Worm (Caenorhabditis elegans) whole organism, L1 larva: ENCODE data around the gene unc-39.

Source experiments
- C04F5.9 ChIP-seq: sonication (generic microtip); optimal IDR thresholded peaks from 2 replicates; lab custom pipeline; 2016; ENCODE audit warnings: missing genetic modification characterization, missing compliant biosample characterization
- aha-1 ChIP-seq: fragments of 150-350 bp; optimal IDR thresholded peaks from 2 replicates; lab custom pipeline; 2014; ENCODE audit warnings: missing biosample characterization, missing genetic modification characterization
- blmp-1 ChIP-seq: fragments of 150-350 bp; optimal IDR thresholded peaks from 2 replicates; lab custom pipeline; 2014; ENCODE audit warnings: missing biosample characterization, missing genetic modification characterization
- ceh-8 ChIP-seq: fragments of 200-800 bp; sonication (Bioruptor generic); optimal IDR thresholded peaks from 2 replicates; lab custom pipeline; 2018; ENCODE audit warnings: mild to moderate bottlenecking, missing genetic modification characterization, moderate library complexity, missing compliant biosample characterization
- dsc-1 ChIP-seq: sonication (generic microtip); optimal IDR thresholded peaks from 2 replicates; lab custom pipeline; 2016; ENCODE audit warnings: mild to moderate bottlenecking, missing genetic modification characterization, missing compliant biosample characterization
- egl-27 ChIP-seq, 2 experiments: fragments of 150-350 bp in 1 of 2; sonication (generic microtip); optimal IDR thresholded peaks; 3 replicates each; lab custom pipeline; 2017 to 2018; ENCODE audit warnings: missing biosample characterization in 2 of 2, missing genetic modification characterization in 2 of 2, missing genetic modification reagents in 2 of 2
- elt-3 ChIP-seq, 6 experiments: fragments of 150-350 bp in 1 of 6; sonication (generic microtip); optimal IDR thresholded peaks; 2 replicates each; lab custom pipeline; 2017 to 2018; ENCODE audit warnings: missing biosample characterization in 6 of 6, missing genetic modification characterization in 6 of 6, inconsistent platforms in 1 of 6
- fkh-4 ChIP-seq: sonication (generic microtip); optimal IDR thresholded peaks from 2 replicates; lab custom pipeline; 2016; ENCODE audit warnings: missing compliant biosample characterization, missing genetic modification characterization, borderline replicate concordance
- fos-1 ChIP-seq: fragments of 150-350 bp; optimal IDR thresholded peaks from 2 replicates; lab custom pipeline; 2014; ENCODE audit warnings: missing biosample characterization, missing genetic modification characterization
- grh-1 ChIP-seq: fragments of 200-800 bp; sonication (Bioruptor generic); IDR thresholded peaks from 2 replicates; pipeline ENCODE4 v1.3.6; 2022; ENCODE audit warnings: missing genetic modification reagents, missing genetic modification characterization, missing compliant biosample characterization
- hlh-4 ChIP-seq: sonication (generic microtip); optimal IDR thresholded peaks from 2 replicates; lab custom pipeline; 2016; ENCODE audit warnings: mild to moderate bottlenecking, missing genetic modification characterization, missing compliant biosample characterization
- irx-1 ChIP-seq: sonication (generic microtip); optimal IDR thresholded peaks from 2 replicates; lab custom pipeline; 2016; ENCODE audit warnings: missing genetic modification characterization, missing compliant biosample characterization
- lin-13 ChIP-seq: fragments of 150-350 bp; optimal IDR thresholded peaks from 2 replicates; lab custom pipeline; 2014; ENCODE audit warnings: missing biosample characterization, missing genetic modification reagents, missing genetic modification characterization
- lin-14 ChIP-seq: fragments of 200-800 bp; sonication (Bioruptor generic); optimal IDR thresholded peaks from 2 replicates; lab custom pipeline; 2018; ENCODE audit warnings: mild to moderate bottlenecking, missing genetic modification characterization, moderate library complexity, missing compliant biosample characterization
- lir-3 ChIP-seq: sonication (generic microtip); optimal IDR thresholded peaks from 2 replicates; lab custom pipeline; 2016; ENCODE audit warnings: mild to moderate bottlenecking, missing genetic modification characterization, moderate library complexity, missing compliant biosample characterization; ENCODE audit not compliant: poor library complexity
- lsy-2 ChIP-seq, 2 experiments: fragments of 150-350 bp; optimal IDR thresholded peaks; 2 replicates each; lab custom pipeline; 2014; ENCODE audit warnings: missing biosample characterization in 2 of 2, missing genetic modification characterization in 2 of 2
- mdl-1 ChIP-seq, 2 experiments: fragments of 150-350 bp; optimal IDR thresholded peaks; 2 replicates each; lab custom pipeline; 2014 to 2017; ENCODE audit warnings: missing biosample characterization in 2 of 2, missing genetic modification characterization in 2 of 2, inconsistent platforms in 1 of 2
- nhr-237 ChIP-seq: fragments of 150-350 bp; optimal IDR thresholded peaks from 2 replicates; lab custom pipeline; 2014; ENCODE audit warnings: missing biosample characterization, missing genetic modification characterization
- nhr-71 ChIP-seq: sonication (generic microtip); optimal IDR thresholded peaks from 2 replicates; lab custom pipeline; 2016; ENCODE audit warnings: mild to moderate bottlenecking, missing genetic modification characterization, moderate library complexity, missing compliant biosample characterization
- nhr-76 ChIP-seq: sonication (generic microtip); optimal IDR thresholded peaks from 2 replicates; lab custom pipeline; 2017; ENCODE audit warnings: missing biosample characterization, missing genetic modification characterization
- nhr-84 ChIP-seq: sonication (generic microtip); optimal IDR thresholded peaks from 2 replicates; lab custom pipeline; 2017; ENCODE audit warnings: missing biosample characterization, missing genetic modification characterization
- nhr-85 ChIP-seq: sonication (generic microtip); peaks from one replicate; lab custom pipeline; 2016; ENCODE audit warnings: missing genetic modification characterization, inconsistent platforms, missing compliant biosample characterization
- pag-3 ChIP-seq: sonication (generic microtip); optimal IDR thresholded peaks from 2 replicates; lab custom pipeline; 2017; ENCODE audit warnings: missing genetic modification characterization, mild to moderate bottlenecking, missing compliant biosample characterization, antibody characterized with exemption, borderline replicate concordance; ENCODE audit not compliant: insufficient read depth
- pax-3 ChIP-seq: fragments of 200-800 bp; sonication (Bioruptor generic); optimal IDR thresholded peaks from 2 replicates; lab custom pipeline; 2018; ENCODE audit warnings: mild to moderate bottlenecking, missing genetic modification characterization, moderate library complexity, missing compliant biosample characterization
- pqm-1 ChIP-seq: sonication (generic microtip); optimal IDR thresholded peaks from 3 replicates; lab custom pipeline; 2017; ENCODE audit warnings: missing biosample characterization, missing genetic modification characterization
- rnt-1 ChIP-seq: sonication (generic microtip); optimal IDR thresholded peaks from 2 replicates; lab custom pipeline; 2016; ENCODE audit warnings: mild to moderate bottlenecking, missing genetic modification characterization, moderate library complexity, missing compliant biosample characterization
- skn-1 ChIP-seq: fragments of 150-350 bp; optimal IDR thresholded peaks from 2 replicates; lab custom pipeline; 2014; ENCODE audit warnings: missing biosample characterization, missing genetic modification characterization
- snpc-4 ChIP-seq: fragments of 150-350 bp; optimal IDR thresholded peaks from 2 replicates; lab custom pipeline; 2014; ENCODE audit warnings: missing biosample characterization, missing genetic modification characterization
- snu-23 ChIP-seq: sonication (generic microtip); optimal IDR thresholded peaks from 2 replicates; lab custom pipeline; 2016; ENCODE audit warnings: missing genetic modification characterization, missing compliant biosample characterization
- sptf-1 ChIP-seq: fragments of 150-350 bp; optimal IDR thresholded peaks from 2 replicates; lab custom pipeline; 2014; ENCODE audit warnings: missing biosample characterization, missing genetic modification characterization
- swsn-7 ChIP-seq: sonication (generic microtip); optimal IDR thresholded peaks from 2 replicates; lab custom pipeline; 2016; ENCODE audit warnings: missing genetic modification characterization, missing compliant biosample characterization
- tlp-1 ChIP-seq: fragments of 150-350 bp; optimal IDR thresholded peaks from 2 replicates; lab custom pipeline; 2014; ENCODE audit warnings: missing biosample characterization, missing genetic modification characterization
- unc-86 ChIP-seq: sonication (generic microtip); optimal IDR thresholded peaks from 2 replicates; lab custom pipeline; 2016; ENCODE audit warnings: missing genetic modification characterization, missing compliant biosample characterization
- unc-98 ChIP-seq: fragments of 200-800 bp; sonication (Bioruptor generic); IDR thresholded peaks from 2 replicates; pipeline ENCODE4 v1.3.6; 2022; ENCODE audit warnings: missing genetic modification characterization, missing compliant biosample characterization
- zag-1 ChIP-seq: fragments of 150-350 bp; optimal IDR thresholded peaks from 2 replicates; lab custom pipeline; 2014; ENCODE audit warnings: missing biosample characterization, missing genetic modification characterization

Gene unc-39

ce11 chrV:14372774-14373173 lies at the start of gene unc-39:
unc-39 (plus strand) TSS chrV:14373074.
- TF ChIP-seq fos-1 (tag; lab: Kevin White, UChicago) (no peak), nhr-84 (no peak), lin-13 (GFP tag; lab: Kevin White, UChicago) (no peak), rnt-1 (tag; lab: Kevin White, UChicago) (no peak), unc-98 (no peak), irx-1 (tag; lab: Kevin White, UChicago) (no peak), C04F5.9 (tag; lab: Kevin White, UChicago) (no peak), skn-1 (tag; lab: Kevin White, UChicago) (no peak), nhr-237 (no peak)

- peak; percentile 83 for TF ChIP-seq ceh-8 (GFP tag; lab: Kevin White, UChicago)
- TF ChIP-seq irx-1 (tag; lab: Kevin White, UChicago), result no peak
Measured at ce11 chrV:14324502-14325467, 48.1 kb upstream of the unc-39 start, which contains the start of the genes F47B8.4 and F47B8.18. F47B8.4 (minus strand) TSS chrV:14324673. F47B8.18 (minus strand) TSS chrV:14325464.

ce11 chrV:14327776-14328175 lies 45.1 kb upstream of the unc-39 start, which contains the start of gene F47B8.5:
F47B8.5 (minus strand) TSS chrV:14327876.
- TF ChIP-seq snpc-4 (tag; lab: Kevin White, UChicago) (no peak), fkh-4 (no peak), dsc-1 (tag; lab: Kevin White, UChicago) (no peak), zag-1 (tag; lab: Kevin White, UChicago) (no peak)

- TF ChIP-seq unc-98 (no peak), lsy-2 (tag; optimal IDR thresholded peaks at IDR 0.05; lab: Kevin White, UChicago) (no peak), lin-14 (no peak), blmp-1 (tag; lab: Kevin White, UChicago) (peak; percentile 13), sptf-1 (tag; lab: Kevin White, UChicago) (no peak)
Measured at ce11 chrV:14328806-14329205, 44.1 kb upstream of the unc-39 start, which contains the start of gene pepm-1. pepm-1 (plus strand) TSS chrV:14329106.

ce11 chrV:14331477-14331876 lies 41.4 kb upstream of the unc-39 start, which contains the start of gene F47B8.8:
F47B8.8 (plus strand) TSS chrV:14331733.
- TF ChIP-seq nhr-76 (tag; lab: Kevin White, UChicago), result no peak
- peak in 1 of 6 experiments; percentile 58 for TF ChIP-seq elt-3 (tag; optimal IDR thresholded peaks at IDR 0.05; lab: Kevin White, UChicago)
- peak; percentile 75 for TF ChIP-seq nhr-85 (tag; lab: Kevin White, UChicago)
- no peak for TF ChIP-seq pqm-1 (tag; lab: Kevin White, UChicago)
- peak; percentile 65 for TF ChIP-seq grh-1 (GFP tag; lab: Robert Waterston, UW)
- TF ChIP-seq hlh-4 (tag; lab: Kevin White, UChicago), result no peak
- TF ChIP-seq nhr-71, result peak; percentile 5
- peak; percentile 55 for TF ChIP-seq lin-14
- TF ChIP-seq snu-23 (GFP tag; lab: Kevin White, UChicago), result peak; percentile 36
- no peak for TF ChIP-seq egl-27 (tag; optimal IDR thresholded peaks at IDR 0.05; lab: Kevin White, UChicago)
- TF ChIP-seq lir-3 (tag; lab: Kevin White, UChicago), result no peak
- peak in 1 of 2 experiments; percentile 20 for TF ChIP-seq mdl-1 (tag; optimal IDR thresholded peaks at IDR 0.05; lab: Kevin White, UChicago)
- TF ChIP-seq blmp-1 (tag; lab: Kevin White, UChicago), result peak; percentile 73

ce11 chrV:14333116-14333515 lies 39.8 kb upstream of the unc-39 start, which contains the start of gene srm-4:
srm-4 (plus strand) TSS chrV:14333416.
- TF ChIP-seq swsn-7 (tag; lab: Kevin White, UChicago), result no peak
- TF ChIP-seq pag-3, result no peak
- TF ChIP-seq C04F5.9 (tag; lab: Kevin White, UChicago), result no peak
- no peak for TF ChIP-seq tlp-1 (tag; lab: Kevin White, UChicago)
- TF ChIP-seq nhr-71, result no peak
- TF ChIP-seq skn-1 (tag; lab: Kevin White, UChicago), result no peak
- no peak for TF ChIP-seq unc-86 (tag; lab: Kevin White, UChicago)
- TF ChIP-seq pax-3 (tag; lab: Kevin White, UChicago), result no peak
- TF ChIP-seq pqm-1 (tag; lab: Kevin White, UChicago), result no peak
- no peak for TF ChIP-seq aha-1 (tag; lab: Kevin White, UChicago)
